Worm (Caenorhabditis elegans): ENCODE results near the gene Y71H2B.5.

The Y71H2B.5 gene

ce11 chrIII:2651519-2651918 is 43.7 kb downstream of the Y71H2B.5 start:
- TF ChIP-seq W03F9.2 (tag; optimal IDR thresholded peaks at IDR 0.05) = no peak
- TF ChIP-seq dao-5 (tag; optimal IDR thresholded peaks at IDR 0.05) = no peak
- TF ChIP-seq him-1 (tag; optimal IDR thresholded peaks at IDR 0.05) = no peak

ce11 chrIII:2652704-2653566 is 45.1 kb downstream of the Y71H2B.5 start:
- TF ChIP-seq dao-5 (tag; optimal IDR thresholded peaks at IDR 0.05) (no peak), W03F9.2 (tag; optimal IDR thresholded peaks at IDR 0.05) (no peak), him-1 (tag; optimal IDR thresholded peaks at IDR 0.05) (no peak)

- TF ChIP-seq W03F9.2 (tag; optimal IDR thresholded peaks at IDR 0.05) = no peak
- TF ChIP-seq him-1 (tag; optimal IDR thresholded peaks at IDR 0.05) = no peak
- no peak for TF ChIP-seq dao-5 (tag; optimal IDR thresholded peaks at IDR 0.05)
Observed at ce11 chrIII:2656168-2656567, 48.4 kb downstream of the Y71H2B.5 start.

ce11 chrIII:2657783-2658182 is 50.0 kb downstream of the Y71H2B.5 start, which contains the start of gene let-805:
let-805 (plus strand) TSS chrIII:2658083.
- TF ChIP-seq W03F9.2 (tag; optimal IDR thresholded peaks at IDR 0.05) = no peak
- TF ChIP-seq dao-5 (tag; optimal IDR thresholded peaks at IDR 0.05) = no peak
- TF ChIP-seq him-1 (tag; optimal IDR thresholded peaks at IDR 0.05) = no peak
